Worm (Caenorhabditis elegans) whole organism, early embryonic: ENCODE results near the gene T10B9.14.

Source experiments
- aly-1 ChIP-seq: sonication (generic microtip); optimal IDR thresholded peaks from 2 replicates; lab custom pipeline; 2016; ENCODE audit warnings: missing genetic modification characterization, missing compliant biosample characterization
- ama-1 ChIP-seq: fragments of 150-350 bp; optimal IDR thresholded peaks from 2 replicates; lab custom pipeline; 2014
- flt-1 ChIP-seq: fragments of 200-800 bp; sonication (Bioruptor generic); IDR thresholded peaks from 2 replicates; pipeline ENCODE4 v1.3.6; 2022; ENCODE audit warnings: missing genetic modification characterization, missing compliant biosample characterization
- sea-1 ChIP-seq: fragments of 200-800 bp; sonication (Bioruptor generic); conservative IDR thresholded peaks from 2 replicates; pipeline ENCODE4 v1.3.6; 2022; ENCODE audit warnings: missing genetic modification characterization, missing compliant biosample characterization
- tra-4 ChIP-seq: sonication (generic microtip); optimal IDR thresholded peaks from 2 replicates; lab custom pipeline; 2017; ENCODE audit warnings: missing genetic modification characterization, missing compliant biosample characterization

- TF ChIP-seq ama-1 (lab: Kevin White, UChicago) (no peak), flt-1 (GFP tag; lab: Robert Waterston, UW) (no peak), tra-4 (tag; lab: Kevin White, UChicago) (no peak), sea-1 (GFP tag; lab: Robert Waterston, UW) (no peak), aly-1 (no peak)
Observed at ce11 chrII:9755425-9755824, 26.8 kb downstream of the T10B9.14 start.
